Worm (Caenorhabditis elegans): Measurements from ENCODE around the gene daf-36.

- no peak for TF ChIP-seq lin-15B (tag; optimal IDR thresholded peaks at IDR 0.05)
- no peak for TF ChIP-seq daf-19 (GFP tag; conservative IDR thresholded peaks at IDR 0.05)
- no peak for TF ChIP-seq ama-1 (optimal IDR thresholded peaks at IDR 0.05)
- TF ChIP-seq dpl-1 (GFP tag; optimal IDR thresholded peaks at IDR 0.05), result no peak
- no peak for TF ChIP-seq lin-13 (GFP tag; optimal IDR thresholded peaks at IDR 0.05)
- peak in 1 of 2 experiments; percentile 23 for TF ChIP-seq lsy-2 (tag; optimal IDR thresholded peaks at IDR 0.05)
- TF ChIP-seq pha-4 (GFP tag; IDR thresholded peaks at IDR 0.05), result no peak
- no peak for TF ChIP-seq pha-4 (tag; optimal IDR thresholded peaks at IDR 0.05)
- TF ChIP-seq pqm-1 (tag; optimal IDR thresholded peaks at IDR 0.05), result peak; percentile 84
- no peak for TF ChIP-seq lin-39 (tag; optimal IDR thresholded peaks at IDR 0.05)
Measured at ce11 chrV:10203435-10204009, 22.0 kb downstream of the daf-36 start, which contains the start of gene chpf-1.
